Worm (Caenorhabditis elegans) whole organism, early embryonic: ENCODE data around the gene srw-137.

ENCODE experiments used
- ama-1 ChIP-seq: fragments of 150-350 bp; optimal IDR thresholded peaks from 2 replicates; lab custom pipeline; 2014
- ceh-36 ChIP-seq: sonication (generic microtip); optimal IDR thresholded peaks from 2 replicates; lab custom pipeline; 2016; ENCODE audit warnings: missing genetic modification characterization, inconsistent platforms, missing compliant biosample characterization
- ets-7 ChIP-seq: sonication (generic microtip); optimal IDR thresholded peaks from 2 replicates; lab custom pipeline; 2016; ENCODE audit warnings: missing genotype, missing genetic modification characterization, missing compliant biosample characterization
- hmg-4 ChIP-seq: fragments of 200-800 bp; sonication (Bioruptor generic); optimal IDR thresholded peaks from 2 replicates; lab custom pipeline; 2018; ENCODE audit warnings: mild to moderate bottlenecking, missing genetic modification characterization, missing compliant biosample characterization
- hnd-1 ChIP-seq: sonication (generic microtip); optimal IDR thresholded peaks from 2 replicates; lab custom pipeline; 2016; ENCODE audit warnings: missing genetic modification characterization, missing compliant biosample characterization
- scrt-1 ChIP-seq: fragments of 200-800 bp; sonication (Bioruptor generic); IDR thresholded peaks from 2 replicates; pipeline ENCODE4 v1.3.6; 2022; ENCODE audit warnings: missing genetic modification characterization, missing compliant biosample characterization
- sea-1 ChIP-seq: fragments of 200-800 bp; sonication (Bioruptor generic); conservative IDR thresholded peaks from 2 replicates; pipeline ENCODE4 v1.3.6; 2022; ENCODE audit warnings: missing genetic modification characterization, missing compliant biosample characterization
- tbx-11 ChIP-seq: fragments of 200-800 bp; sonication (Bioruptor generic); IDR thresholded peaks from 2 replicates; pipeline ENCODE4 v1.3.6; 2022; ENCODE audit warnings: missing genetic modification characterization, missing compliant biosample characterization
- tbx-37 ChIP-seq: fragments of 200-800 bp; sonication (Bioruptor generic); conservative IDR thresholded peaks from 2 replicates; pipeline ENCODE4 v1.3.6; 2022; ENCODE audit warnings: missing genetic modification reagents, missing genetic modification characterization, missing compliant biosample characterization
- tra-4 ChIP-seq: sonication (generic microtip); optimal IDR thresholded peaks from 2 replicates; lab custom pipeline; 2017; ENCODE audit warnings: missing genetic modification characterization, missing compliant biosample characterization

- TF ChIP-seq ama-1 (lab: Kevin White, UChicago) (no peak), scrt-1 (GFP tag; lab: Robert Waterston, UW) (no peak), ceh-36 (tag; lab: Kevin White, UChicago) (no peak), hmg-4 (GFP tag; lab: Kevin White, UChicago) (no peak), sea-1 (GFP tag; lab: Robert Waterston, UW) (no peak), ets-7 (tag; lab: Kevin White, UChicago) (no peak), tra-4 (no peak), tbx-37 (no peak), hnd-1 (no peak), tbx-11 (GFP tag; lab: Robert Waterston, UW) (no peak)
Measured at ce11 chrV:2945602-2946001, 1.8 kb upstream of the srw-137 start, which contains the start of gene srh-87.
